Worm (Caenorhabditis elegans) whole organism, L4 larva: ENCODE measurements around the gene taf-7.2.

ENCODE experiments used
- Y5F2A.4 ChIP-seq: fragments of 200-800 bp; sonication (Bioruptor generic); optimal IDR thresholded peaks from 2 replicates; lab custom pipeline; 2018; ENCODE audit warnings: mild to moderate bottlenecking, missing genetic modification characterization, missing compliant biosample characterization
- aly-2 ChIP-seq: sonication (generic microtip); optimal IDR thresholded peaks from 2 replicates; lab custom pipeline; 2018; ENCODE audit warnings: missing biosample characterization, missing genetic modification characterization
- dpl-1 ChIP-seq: fragments of 150-350 bp; optimal IDR thresholded peaks from 2 replicates; lab custom pipeline; 2014; ENCODE audit warnings: missing biosample characterization, missing genetic modification reagents, missing genetic modification characterization

- TF ChIP-seq Y5F2A.4 (GFP tag; lab: Kevin White, UChicago) (no peak), aly-2 (tag; lab: Kevin White, UChicago) (no peak), dpl-1 (GFP tag; lab: Kevin White, UChicago) (no peak)
These were observed 32.7 kb downstream of the taf-7.2 start for ce11 chrIII:12640386-12641024.
